Fruit fly (Drosophila melanogaster) whole organism, prepupa: ENCODE results near the gene Art9.

Experiments used
- Blimp-1 ChIP-seq: fragments of 200-800 bp; sonication (Bioruptor generic); optimal IDR thresholded peaks from 3 replicates; lab custom pipeline; 2017; ENCODE audit warnings: missing biosample characterization, missing genetic modification characterization, mild to moderate bottlenecking, moderate library complexity, missing genetic modification reagents
- CG10669 ChIP-seq: fragments of 200-800 bp; sonication (Bioruptor generic); optimal IDR thresholded peaks from 3 replicates; lab custom pipeline; 2018; ENCODE audit warnings: missing biosample characterization, mild to moderate bottlenecking, missing genetic modification characterization, moderate library complexity
- CG11762 ChIP-seq: fragments of 200-800 bp; sonication (Bioruptor generic); optimal IDR thresholded peaks from 3 replicates; lab custom pipeline; 2016; ENCODE audit warnings: missing biosample characterization, missing genetic modification characterization; ENCODE audit not compliant: insufficient read depth
- CG11902 ChIP-seq: fragments of 200-800 bp; sonication (Bioruptor generic); optimal IDR thresholded peaks from 3 replicates; lab custom pipeline; 2016; ENCODE audit warnings: missing biosample characterization, missing genetic modification characterization
- CG15336 ChIP-seq: fragments of 200-800 bp; sonication (Bioruptor generic); IDR thresholded peaks from 2 replicates; pipeline ENCODE4 v1.3.6; 2022; ENCODE audit warnings: missing biosample characterization, missing genetic modification characterization
- CG1621 ChIP-seq: fragments of 200-800 bp; sonication (Bioruptor generic); optimal IDR thresholded peaks from 3 replicates; lab custom pipeline; 2018; ENCODE audit warnings: missing biosample characterization, mild to moderate bottlenecking, missing genetic modification characterization
- CG16779 ChIP-seq: fragments of 200-800 bp; sonication (Bioruptor generic); optimal IDR thresholded peaks from 3 replicates; lab custom pipeline; 2017; ENCODE audit warnings: missing biosample characterization, mild to moderate bottlenecking, missing genetic modification characterization
- CG31627 ChIP-seq: fragments of 200-800 bp; sonication (Bioruptor generic); optimal IDR thresholded peaks from 3 replicates; lab custom pipeline; 2016; ENCODE audit warnings: missing biosample characterization, missing genetic modification characterization
- CG32006 ChIP-seq: fragments of 200-800 bp; sonication (Bioruptor generic); optimal IDR thresholded peaks from 3 replicates; lab custom pipeline; 2017; ENCODE audit warnings: missing biosample characterization, mild to moderate bottlenecking, missing genetic modification characterization
- CG34406 ChIP-seq: fragments of 200-800 bp; sonication (Bioruptor generic); optimal IDR thresholded peaks from 3 replicates; lab custom pipeline; 2016; ENCODE audit warnings: missing biosample characterization, missing genetic modification characterization
- CG4318 ChIP-seq: fragments of 200-800 bp; sonication (Bioruptor generic); optimal IDR thresholded peaks from 3 replicates; lab custom pipeline; 2017; ENCODE audit warnings: missing biosample characterization, mild to moderate bottlenecking, missing genetic modification characterization
- CG6163 ChIP-seq: fragments of 200-800 bp; sonication (Bioruptor generic); IDR thresholded peaks from 3 replicates; pipeline ENCODE4 v1.3.6; 2022; ENCODE audit warnings: missing biosample characterization, missing genetic modification characterization
- CG6276 ChIP-seq: fragments of 200-800 bp; sonication (Bioruptor generic); optimal IDR thresholded peaks from 2 replicates; lab custom pipeline; 2017; ENCODE audit warnings: missing biosample characterization, mild to moderate bottlenecking, missing genetic modification characterization
- CG6792 ChIP-seq: fragments of 200-800 bp; sonication (Bioruptor generic); optimal IDR thresholded peaks from 3 replicates; lab custom pipeline; 2016; ENCODE audit warnings: missing biosample characterization, missing genetic modification characterization
- CG6808 ChIP-seq: fragments of 200-800 bp; sonication (Bioruptor generic); optimal IDR thresholded peaks from 3 replicates; lab custom pipeline; 2017; ENCODE audit warnings: missing biosample characterization, missing genetic modification characterization, mild to moderate bottlenecking, moderate library complexity, missing genetic modification reagents
- CG6854 ChIP-seq: fragments of 200-800 bp; sonication (Bioruptor generic); optimal IDR thresholded peaks from 2 replicates; lab custom pipeline; 2017; ENCODE audit warnings: missing biosample characterization, mild to moderate bottlenecking, missing genetic modification characterization
- CG7368 ChIP-seq: fragments of 200-800 bp; sonication (Bioruptor generic); optimal IDR thresholded peaks from 3 replicates; lab custom pipeline; 2016; ENCODE audit warnings: missing biosample characterization, missing genetic modification characterization
- CG8119 ChIP-seq: fragments of 200-800 bp; sonication (Bioruptor generic); IDR thresholded peaks from 3 replicates; pipeline ENCODE4 v1.3.6; 2022; ENCODE audit warnings: missing biosample characterization, missing genetic modification characterization
- CG8319 ChIP-seq: fragments of 200-800 bp; sonication (Bioruptor generic); optimal IDR thresholded peaks from 3 replicates; lab custom pipeline; 2016; ENCODE audit warnings: missing biosample characterization, missing genetic modification characterization
- CG8632 ChIP-seq: fragments of 200-800 bp; sonication (Bioruptor generic); optimal IDR thresholded peaks from 3 replicates; lab custom pipeline; 2016; ENCODE audit warnings: missing biosample characterization, missing genetic modification characterization
- CG9139 ChIP-seq: fragments of 200-800 bp; sonication (Bioruptor generic); optimal IDR thresholded peaks from 3 replicates; lab custom pipeline; 2017; ENCODE audit warnings: missing biosample characterization, mild to moderate bottlenecking, missing genetic modification characterization
- Eip75B ChIP-seq: fragments of 200-800 bp; sonication (Bioruptor generic); optimal IDR thresholded peaks from 3 replicates; lab custom pipeline; 2016; ENCODE audit warnings: missing biosample characterization, missing genetic modification characterization
- Eip78C ChIP-seq: fragments of 200-800 bp; sonication (Bioruptor generic); peaks from one replicate; lab custom pipeline; 2016; ENCODE audit warnings: missing biosample characterization, missing genetic modification characterization
- Eip93F ChIP-seq: fragments of 200-800 bp; sonication (Bioruptor generic); optimal IDR thresholded peaks from 2 replicates; lab custom pipeline; 2016; ENCODE audit warnings: missing biosample characterization, mild to moderate bottlenecking, missing genetic modification characterization
- Ets21C ChIP-seq: fragments of 200-800 bp; sonication (Bioruptor generic); optimal IDR thresholded peaks from 3 replicates; lab custom pipeline; 2016; ENCODE audit warnings: missing biosample characterization, missing genetic modification characterization
- Ets96B ChIP-seq: fragments of 200-800 bp; optimal IDR thresholded peaks from 2 replicates; lab custom pipeline; 2019; ENCODE audit warnings: missing biosample characterization, mild to moderate bottlenecking, missing genetic modification characterization, moderate library complexity
- Hr38 ChIP-seq: sonication (Bioruptor generic); optimal IDR thresholded peaks from 2 replicates; lab custom pipeline; 2016; ENCODE audit warnings: missing biosample characterization, missing genetic modification characterization
- OdsH ChIP-seq: fragments of 200-800 bp; sonication (Bioruptor generic); optimal IDR thresholded peaks from 3 replicates; lab custom pipeline; 2016; ENCODE audit warnings: missing biosample characterization, missing genetic modification characterization
- Smox ChIP-seq: fragments of 200-800 bp; sonication (Bioruptor generic); optimal IDR thresholded peaks from 3 replicates; lab custom pipeline; 2016; ENCODE audit warnings: missing biosample characterization, missing genetic modification characterization
- Sox102F ChIP-seq: fragments of 200-800 bp; sonication (Bioruptor generic); optimal IDR thresholded peaks from 2 replicates; lab custom pipeline; 2016; ENCODE audit warnings: missing biosample characterization, mild to moderate bottlenecking, missing genetic modification characterization
- Sox14 ChIP-seq: fragments of 200-800 bp; sonication (Bioruptor generic); optimal IDR thresholded peaks from 3 replicates; lab custom pipeline; 2016; ENCODE audit warnings: missing biosample characterization, missing genetic modification characterization
- Sox15 ChIP-seq: fragments of 200-800 bp; sonication (Bioruptor generic); optimal IDR thresholded peaks from 3 replicates; lab custom pipeline; 2016; ENCODE audit warnings: missing biosample characterization, missing genetic modification characterization
- achi ChIP-seq: fragments of 200-800 bp; sonication (Bioruptor generic); optimal IDR thresholded peaks from 3 replicates; lab custom pipeline; 2016; ENCODE audit warnings: missing biosample characterization, missing genetic modification characterization
- acj6 ChIP-seq: fragments of 200-800 bp; sonication (Bioruptor generic); optimal IDR thresholded peaks from 3 replicates; lab custom pipeline; 2016; ENCODE audit warnings: missing biosample characterization, missing genetic modification characterization
- cyc ChIP-seq: fragments of 200-800 bp; sonication (Bioruptor generic); optimal IDR thresholded peaks from 3 replicates; lab custom pipeline; 2016; ENCODE audit warnings: missing biosample characterization, missing genetic modification characterization
- dac ChIP-seq: fragments of 200-800 bp; sonication (Bioruptor generic); optimal IDR thresholded peaks from 2 replicates; lab custom pipeline; 2017; ENCODE audit warnings: missing biosample characterization, mild to moderate bottlenecking, missing genetic modification characterization
- dsx ChIP-seq: fragments of 200-800 bp; optimal IDR thresholded peaks from 3 replicates; lab custom pipeline; 2019; ENCODE audit warnings: missing biosample characterization, mild to moderate bottlenecking, missing genetic modification characterization, moderate library complexity; ENCODE audit not compliant: poor library complexity, severe bottlenecking
- eg ChIP-seq: fragments of 200-800 bp; sonication (Bioruptor generic); IDR thresholded peaks from 3 replicates; pipeline ENCODE4 v1.3.6; 2022; ENCODE audit warnings: missing biosample characterization, missing genetic modification characterization
- esn ChIP-seq: fragments of 200-800 bp; sonication (Bioruptor generic); optimal IDR thresholded peaks from 2 replicates; lab custom pipeline; 2016; ENCODE audit warnings: missing biosample characterization, mild to moderate bottlenecking, missing genetic modification characterization, moderate library complexity
- fd59A ChIP-seq: fragments of 200-800 bp; sonication (Bioruptor generic); optimal IDR thresholded peaks from 2 replicates; lab custom pipeline; 2017; ENCODE audit warnings: missing biosample characterization, mild to moderate bottlenecking, missing genetic modification characterization, missing genetic modification reagents
- fd85E ChIP-seq: fragments of 200-800 bp; sonication (Bioruptor generic); optimal IDR thresholded peaks from 3 replicates; lab custom pipeline; 2016; ENCODE audit warnings: missing biosample characterization, missing genetic modification characterization
- fkh ChIP-seq: fragments of 200-800 bp; sonication (Bioruptor generic); optimal IDR thresholded peaks from 3 replicates; lab custom pipeline; 2017; ENCODE audit warnings: missing biosample characterization, mild to moderate bottlenecking, missing genetic modification characterization, moderate library complexity
- lz ChIP-seq: fragments of 200-800 bp; sonication (Bioruptor generic); optimal IDR thresholded peaks from 3 replicates; lab custom pipeline; 2016; ENCODE audit warnings: missing biosample characterization, missing genetic modification characterization
- net ChIP-seq: fragments of 200-800 bp; sonication (Bioruptor generic); optimal IDR thresholded peaks from 3 replicates; lab custom pipeline; 2016; ENCODE audit warnings: missing biosample characterization, missing genetic modification characterization
- pdm3 ChIP-seq: fragments of 200-800 bp; sonication (Bioruptor generic); optimal IDR thresholded peaks from 3 replicates; lab custom pipeline; 2016; ENCODE audit warnings: missing biosample characterization, missing genetic modification characterization
- salr ChIP-seq, 2 experiments: fragments of 200-800 bp; sonication (Bioruptor generic); optimal IDR thresholded peaks; 3 replicates each; lab custom pipeline; 2016 to 2018; ENCODE audit warnings: missing biosample characterization in 2 of 2, missing genetic modification characterization in 2 of 2, mild to moderate bottlenecking in 1 of 2
- spab ChIP-seq: fragments of 200-800 bp; sonication (Bioruptor generic); optimal IDR thresholded peaks from 2 replicates; lab custom pipeline; 2017; ENCODE audit warnings: missing biosample characterization, mild to moderate bottlenecking, missing genetic modification characterization, missing genetic modification reagents
- ss ChIP-seq, 2 experiments: fragments of 200-800 bp; sonication (Bioruptor generic); optimal IDR thresholded peaks; 2 replicates in 1 of 2; 3 replicates in 1 of 2; lab custom pipeline; 2017 to 2018; ENCODE audit warnings: mild to moderate bottlenecking in 2 of 2, missing biosample characterization in 2 of 2, missing genetic modification characterization in 2 of 2, moderate library complexity in 1 of 2
- topi ChIP-seq: fragments of 200-800 bp; sonication (Bioruptor generic); optimal IDR thresholded peaks from 3 replicates; lab custom pipeline; 2016; ENCODE audit warnings: missing biosample characterization, missing genetic modification characterization

Art9 gene

DNA sequence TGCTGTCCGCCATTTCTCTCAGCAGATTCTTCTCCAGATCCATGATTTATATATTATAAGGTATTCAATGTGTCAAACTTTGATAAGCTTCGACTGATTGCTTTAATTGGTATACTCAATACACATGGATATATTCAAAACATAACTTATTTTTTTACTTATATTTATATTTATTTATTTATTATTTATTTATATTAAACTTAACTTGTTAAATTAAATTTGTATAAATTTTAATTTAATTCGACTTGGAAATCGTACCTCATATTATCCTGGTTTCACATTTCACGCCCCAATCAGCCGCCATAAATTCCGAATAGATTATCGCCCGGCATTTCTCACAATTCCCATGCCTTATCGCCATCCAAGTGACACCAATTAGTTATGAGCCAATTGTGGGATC is at the start of gene Art9:
Gene Art9 (minus strand): TSS at position 101 of the 400 bp plus-strand sequence.
- no peak for TF ChIP-seq Sox102F (GFP tag; lab: Kevin White, UChicago)
- no peak for TF ChIP-seq CG31627 (GFP tag; lab: Kevin White, UChicago)
- TF ChIP-seq Ets21C (GFP tag; lab: Kevin White, UChicago), result no peak
- TF ChIP-seq Smox (GFP tag; lab: Kevin White, UChicago), result no peak
- TF ChIP-seq CG16779 (tag; lab: Kevin White, UChicago), result no peak
- no peak for TF ChIP-seq Eip78C (GFP tag; lab: Kevin White, UChicago)
- TF ChIP-seq lz (GFP tag; lab: Kevin White, UChicago), result no peak
- TF ChIP-seq Sox14 (GFP tag; lab: Kevin White, UChicago), result no peak
- no peak for TF ChIP-seq dsx
- no peak for TF ChIP-seq Hr38
- TF ChIP-seq Sox15 (GFP tag; lab: Kevin White, UChicago), result no peak
- no peak for TF ChIP-seq CG11762 (GFP tag; lab: Kevin White, UChicago)
- no peak for TF ChIP-seq salr (GFP tag; optimal IDR thresholded peaks at IDR 0.05; lab: Kevin White, UChicago)
- TF ChIP-seq eg (GFP tag; lab: Robert Waterston, UW), result no peak

DNA sequence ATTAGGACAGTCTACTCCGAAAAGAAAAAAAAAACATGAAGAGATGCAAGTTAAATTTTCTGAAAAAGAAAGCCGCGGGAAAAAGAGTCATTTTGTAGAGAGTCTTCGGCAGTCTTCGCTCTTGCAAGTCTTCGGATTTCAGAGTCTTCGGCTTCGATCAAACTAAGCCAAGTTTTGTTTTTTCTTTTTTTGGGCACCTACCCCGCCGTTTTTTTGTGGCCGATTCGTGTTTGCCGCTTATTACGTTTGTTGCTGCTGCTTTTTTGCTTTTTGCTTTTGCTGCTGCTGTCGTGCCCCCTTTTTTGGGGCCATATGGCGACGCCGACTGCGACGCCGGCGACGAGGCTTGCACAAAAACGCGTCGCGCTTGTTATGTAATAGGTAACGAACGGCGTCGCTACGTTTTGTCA is 48.9 kb upstream of the Art9 start:
- TF ChIP-seq CG34406 (no peak), CG6276 (GFP tag; lab: Kevin White, UChicago) (peak; percentile 71), spab (GFP tag; lab: Kevin White, UChicago) (no peak), lz (GFP tag; lab: Kevin White, UChicago) (no peak), CG1621 (no peak), CG7368 (GFP tag; lab: Kevin White, UChicago) (no peak), fd85E (GFP tag; lab: Kevin White, UChicago) (no peak), CG11902 (GFP tag; lab: Kevin White, UChicago) (no peak), CG32006 (GFP tag; lab: Kevin White, UChicago) (no peak), CG11762 (GFP tag; lab: Kevin White, UChicago) (no peak), CG6792 (GFP tag; lab: Kevin White, UChicago) (no peak), achi (no peak), Sox102F (GFP tag; lab: Kevin White, UChicago) (no peak), Sox15 (GFP tag; lab: Kevin White, UChicago) (no peak), Blimp-1 (GFP tag; lab: Kevin White, UChicago) (peak; percentile 37), fd59A (GFP tag; lab: Kevin White, UChicago) (no peak), Eip78C (GFP tag; lab: Kevin White, UChicago) (peak; percentile 56), acj6 (no peak), CG15336 (peak; percentile 54; the same call in 1 of the 2 replicates), CG10669 (GFP tag; lab: Kevin White, UChicago) (no peak), ss (GFP tag; optimal IDR thresholded peaks at IDR 0.05; lab: Kevin White, UChicago) (no peak), Eip75B (GFP tag; lab: Kevin White, UChicago) (no peak), Eip93F (peak; percentile 5), CG8119 (peak; percentile 72), topi (no peak), CG9139 (no peak), OdsH (GFP tag; lab: Kevin White, UChicago) (no peak), net (GFP tag; lab: Kevin White, UChicago) (peak; percentile 39), fkh (GFP tag; lab: Kevin White, UChicago) (no peak), CG8319 (GFP tag; lab: Kevin White, UChicago) (no peak), dac (GFP tag; lab: Kevin White, UChicago) (no peak), CG6808 (no peak), esn (GFP tag; lab: Kevin White, UChicago) (no peak), CG6854 (GFP tag; lab: Kevin White, UChicago) (peak; percentile 73), CG31627 (GFP tag; lab: Kevin White, UChicago) (no peak), salr (GFP tag; optimal IDR thresholded peaks at IDR 0.05; lab: Kevin White, UChicago) (no peak), pdm3 (no peak), CG4318 (GFP tag; lab: Kevin White, UChicago) (no peak), CG6163 (peak; percentile 60; the same call in 2 of the 3 replicates), cyc (GFP tag; lab: Kevin White, UChicago) (no peak), Ets96B (tag; lab: Kevin White, UChicago) (no peak), CG8632 (GFP tag; lab: Kevin White, UChicago) (no peak)
